Fruit fly (Drosophila melanogaster): ENCODE measurements around the gene SecS.

- TF ChIP-seq h (optimal IDR thresholded peaks at IDR 0.05) = no peak
- no peak for TF ChIP-seq insv (optimal IDR thresholded peaks at IDR 0.05)
- no peak for TF ChIP-seq psq (optimal IDR thresholded peaks at IDR 0.05)
- no peak for TF ChIP-seq Sin3A (optimal IDR thresholded peaks at IDR 0.05)
- TF ChIP-seq Myc (optimal IDR thresholded peaks at IDR 0.05) = no peak
These were observed 26.3 kb downstream of the SecS start, which contains the start of gene CG31551 for dm6 chr3R:5627552-5627951.
